Worm (Caenorhabditis elegans) whole organism, L1 larva: ENCODE data around the gene T05H10.8.

Experiments used
- C04F5.9 ChIP-seq: sonication (generic microtip); optimal IDR thresholded peaks from 2 replicates; lab custom pipeline; 2016; ENCODE audit warnings: missing genetic modification characterization, missing compliant biosample characterization
- aly-2 ChIP-seq: fragments of 150-350 bp; optimal IDR thresholded peaks from 2 replicates; lab custom pipeline; 2014; ENCODE audit warnings: missing biosample characterization, missing genetic modification characterization
- ama-1 ChIP-seq: fragments of 150-350 bp; optimal IDR thresholded peaks from 2 replicates; lab custom pipeline; 2014
- blmp-1 ChIP-seq: fragments of 150-350 bp; optimal IDR thresholded peaks from 2 replicates; lab custom pipeline; 2014; ENCODE audit warnings: missing biosample characterization, missing genetic modification characterization
- ceh-63 ChIP-seq: fragments of 200-800 bp; sonication (Bioruptor generic); optimal IDR thresholded peaks from 2 replicates; lab custom pipeline; 2018; ENCODE audit warnings: mild to moderate bottlenecking, missing genetic modification characterization, missing compliant biosample characterization
- ceh-88 ChIP-seq: fragments of 200-800 bp; sonication (Bioruptor generic); IDR thresholded peaks from 2 replicates; pipeline ENCODE4 v1.3.6; 2022; ENCODE audit warnings: missing genetic modification characterization, missing compliant biosample characterization
- ceh-90 ChIP-seq: sonication (generic microtip); optimal IDR thresholded peaks from 2 replicates; lab custom pipeline; 2016; ENCODE audit warnings: missing genetic modification characterization, missing compliant biosample characterization
- ces-1 ChIP-seq: fragments of 150-350 bp; optimal IDR thresholded peaks from 2 replicates; lab custom pipeline; 2014; ENCODE audit warnings: missing biosample characterization, missing genetic modification reagents, missing genetic modification characterization
- dpl-1 ChIP-seq, 3 experiments: fragments of 150-350 bp in 2 of 3; sonication (generic microtip) in 1 of 3; optimal IDR thresholded peaks; 2 replicates each; lab custom pipeline; 2014 to 2017; ENCODE audit warnings: missing biosample characterization in 3 of 3, missing genetic modification characterization in 3 of 3, missing genetic modification reagents in 3 of 3
- efl-1 ChIP-seq, 4 experiments: fragments of 150-350 bp; optimal IDR thresholded peaks in 3 of 4; peaks in 1 of 4; 1 replicate in 1 of 4; 2 replicates in 3 of 4; lab custom pipeline; 2014; ENCODE audit warnings: missing biosample characterization in 2 of 4, missing genetic modification characterization in 2 of 4, missing genetic modification reagents in 2 of 4
- efl-3 ChIP-seq: fragments of 200-800 bp; sonication (Bioruptor generic); optimal IDR thresholded peaks from 2 replicates; lab custom pipeline; 2018; ENCODE audit warnings: mild to moderate bottlenecking, missing genetic modification characterization, missing compliant biosample characterization
- egl-13 ChIP-seq: sonication (generic microtip); optimal IDR thresholded peaks from 2 replicates; lab custom pipeline; 2016; ENCODE audit warnings: missing genotype, missing genetic modification reagents, missing genetic modification characterization, missing compliant biosample characterization
- egl-27 ChIP-seq, 2 experiments: fragments of 150-350 bp in 1 of 2; sonication (generic microtip); optimal IDR thresholded peaks; 3 replicates each; lab custom pipeline; 2017 to 2018; ENCODE audit warnings: missing biosample characterization in 2 of 2, missing genetic modification characterization in 2 of 2, missing genetic modification reagents in 2 of 2
- elt-2 ChIP-seq: sonication (generic microtip); optimal IDR thresholded peaks from 2 replicates; lab custom pipeline; 2016; ENCODE audit warnings: missing genetic modification characterization, mild to moderate bottlenecking, inconsistent platforms, missing compliant biosample characterization, missing genetic modification reagents
- elt-3 ChIP-seq, 6 experiments: fragments of 150-350 bp in 1 of 6; sonication (generic microtip); optimal IDR thresholded peaks; 2 replicates each; lab custom pipeline; 2017 to 2018; ENCODE audit warnings: missing biosample characterization in 6 of 6, missing genetic modification characterization in 6 of 6, inconsistent platforms in 1 of 6
- fkh-8 ChIP-seq: sonication (generic microtip); optimal IDR thresholded peaks from 2 replicates; lab custom pipeline; 2016; ENCODE audit warnings: mild to moderate bottlenecking, missing genetic modification characterization, missing compliant biosample characterization
- fos-1 ChIP-seq: fragments of 150-350 bp; optimal IDR thresholded peaks from 2 replicates; lab custom pipeline; 2014; ENCODE audit warnings: missing biosample characterization, missing genetic modification characterization
- hlh-4 ChIP-seq: sonication (generic microtip); optimal IDR thresholded peaks from 2 replicates; lab custom pipeline; 2016; ENCODE audit warnings: mild to moderate bottlenecking, missing genetic modification characterization, missing compliant biosample characterization
- irx-1 ChIP-seq: sonication (generic microtip); optimal IDR thresholded peaks from 2 replicates; lab custom pipeline; 2016; ENCODE audit warnings: missing genetic modification characterization, missing compliant biosample characterization
- lin-13 ChIP-seq: fragments of 150-350 bp; optimal IDR thresholded peaks from 2 replicates; lab custom pipeline; 2014; ENCODE audit warnings: missing biosample characterization, missing genetic modification reagents, missing genetic modification characterization
- lin-14 ChIP-seq: fragments of 200-800 bp; sonication (Bioruptor generic); optimal IDR thresholded peaks from 2 replicates; lab custom pipeline; 2018; ENCODE audit warnings: mild to moderate bottlenecking, missing genetic modification characterization, moderate library complexity, missing compliant biosample characterization
- lin-35 ChIP-seq, 2 experiments: fragments of 150-350 bp; optimal IDR thresholded peaks; 2 replicates each; lab custom pipeline; 2014; ENCODE audit warnings: missing biosample characterization in 2 of 2, missing genetic modification characterization in 2 of 2, missing genetic modification reagents in 2 of 2
- lsy-2 ChIP-seq, 2 experiments: fragments of 150-350 bp; optimal IDR thresholded peaks; 2 replicates each; lab custom pipeline; 2014; ENCODE audit warnings: missing biosample characterization in 2 of 2, missing genetic modification characterization in 2 of 2
- mab-9 ChIP-seq: fragments of 200-800 bp; sonication (Bioruptor generic); IDR thresholded peaks from 2 replicates; pipeline ENCODE4 v1.3.6; 2022; ENCODE audit warnings: missing genetic modification reagents, missing genetic modification characterization, missing compliant biosample characterization
- mdl-1 ChIP-seq, 2 experiments: fragments of 150-350 bp; optimal IDR thresholded peaks; 2 replicates each; lab custom pipeline; 2014 to 2017; ENCODE audit warnings: missing biosample characterization in 2 of 2, missing genetic modification characterization in 2 of 2, inconsistent platforms in 1 of 2
- mep-1 ChIP-seq: fragments of 150-350 bp; optimal IDR thresholded peaks from 2 replicates; lab custom pipeline; 2014; ENCODE audit warnings: missing biosample characterization, missing genetic modification characterization
- nhr-20 ChIP-seq: sonication (generic microtip); optimal IDR thresholded peaks from 2 replicates; lab custom pipeline; 2016; ENCODE audit warnings: mild to moderate bottlenecking, missing genetic modification characterization, missing compliant biosample characterization
- nhr-28 ChIP-seq: fragments of 150-350 bp; optimal IDR thresholded peaks from 2 replicates; lab custom pipeline; 2014; ENCODE audit warnings: missing biosample characterization, missing genetic modification characterization
- nhr-47 ChIP-seq: sonication (generic microtip); optimal IDR thresholded peaks from 2 replicates; lab custom pipeline; 2016; ENCODE audit warnings: mild to moderate bottlenecking, missing genetic modification characterization, moderate library complexity, missing compliant biosample characterization
- nhr-77 ChIP-seq: fragments of 150-350 bp; optimal IDR thresholded peaks from 2 replicates; lab custom pipeline; 2014; ENCODE audit warnings: missing biosample characterization, missing genetic modification characterization
- nhr-90 ChIP-seq: sonication (generic microtip); optimal IDR thresholded peaks from 2 replicates; lab custom pipeline; 2016; ENCODE audit warnings: mild to moderate bottlenecking, missing genetic modification characterization, missing compliant biosample characterization; ENCODE audit not compliant: poor library complexity
- pax-3 ChIP-seq: fragments of 200-800 bp; sonication (Bioruptor generic); optimal IDR thresholded peaks from 2 replicates; lab custom pipeline; 2018; ENCODE audit warnings: mild to moderate bottlenecking, missing genetic modification characterization, moderate library complexity, missing compliant biosample characterization
- pqm-1 ChIP-seq: sonication (generic microtip); optimal IDR thresholded peaks from 3 replicates; lab custom pipeline; 2017; ENCODE audit warnings: missing biosample characterization, missing genetic modification characterization
- rnt-1 ChIP-seq: sonication (generic microtip); optimal IDR thresholded peaks from 2 replicates; lab custom pipeline; 2016; ENCODE audit warnings: mild to moderate bottlenecking, missing genetic modification characterization, moderate library complexity, missing compliant biosample characterization
- skn-1 ChIP-seq: fragments of 150-350 bp; optimal IDR thresholded peaks from 2 replicates; lab custom pipeline; 2014; ENCODE audit warnings: missing biosample characterization, missing genetic modification characterization
- snpc-4 ChIP-seq: fragments of 150-350 bp; optimal IDR thresholded peaks from 2 replicates; lab custom pipeline; 2014; ENCODE audit warnings: missing biosample characterization, missing genetic modification characterization
- snu-23 ChIP-seq: sonication (generic microtip); optimal IDR thresholded peaks from 2 replicates; lab custom pipeline; 2016; ENCODE audit warnings: missing genetic modification characterization, missing compliant biosample characterization
- sox-4 ChIP-seq: sonication (generic microtip); optimal IDR thresholded peaks from 2 replicates; lab custom pipeline; 2016; ENCODE audit warnings: missing genetic modification characterization, missing compliant biosample characterization
- sptf-1 ChIP-seq: fragments of 150-350 bp; optimal IDR thresholded peaks from 2 replicates; lab custom pipeline; 2014; ENCODE audit warnings: missing biosample characterization, missing genetic modification characterization
- sup-37 ChIP-seq: fragments of 200-800 bp; sonication (Bioruptor generic); optimal IDR thresholded peaks from 2 replicates; lab custom pipeline; 2018; ENCODE audit warnings: mild to moderate bottlenecking, missing genetic modification characterization, missing compliant biosample characterization
- swsn-7 ChIP-seq: sonication (generic microtip); optimal IDR thresholded peaks from 2 replicates; lab custom pipeline; 2016; ENCODE audit warnings: missing genetic modification characterization, missing compliant biosample characterization
- tlp-1 ChIP-seq: fragments of 150-350 bp; optimal IDR thresholded peaks from 2 replicates; lab custom pipeline; 2014; ENCODE audit warnings: missing biosample characterization, missing genetic modification characterization
- unc-130 ChIP-seq: fragments of 150-350 bp; optimal IDR thresholded peaks from 2 replicates; lab custom pipeline; 2017; ENCODE audit warnings: missing biosample characterization, missing genetic modification characterization, inconsistent platforms
- unc-62 ChIP-seq: fragments of 150-350 bp; optimal IDR thresholded peaks from 2 replicates; lab custom pipeline; 2014; ENCODE audit warnings: missing biosample characterization, missing genetic modification reagents, missing genetic modification characterization
- unc-86 ChIP-seq: sonication (generic microtip); optimal IDR thresholded peaks from 2 replicates; lab custom pipeline; 2016; ENCODE audit warnings: missing genetic modification characterization, missing compliant biosample characterization
- vab-15 ChIP-seq: sonication (generic microtip); optimal IDR thresholded peaks from 2 replicates; lab custom pipeline; 2017; ENCODE audit warnings: missing genotype, mild to moderate bottlenecking, missing genetic modification characterization, missing compliant biosample characterization
- xbp-1 ChIP-seq: sonication (generic microtip); optimal IDR thresholded peaks from 2 replicates; lab custom pipeline; 2016; ENCODE audit warnings: missing genetic modification characterization, missing compliant biosample characterization
- zip-4 ChIP-seq: fragments of 200-800 bp; sonication (Bioruptor generic); optimal IDR thresholded peaks from 2 replicates; lab custom pipeline; 2018; ENCODE audit warnings: mild to moderate bottlenecking, missing genetic modification characterization, moderate library complexity, missing compliant biosample characterization
- ztf-11 ChIP-seq, 2 experiments: sonication (generic microtip); optimal IDR thresholded peaks; 2 replicates each; lab custom pipeline; 2016 to 2017; ENCODE audit warnings: missing genetic modification characterization in 2 of 2, missing biosample characterization in 1 of 2, missing compliant biosample characterization in 1 of 2
- ztf-4 ChIP-seq: fragments of 150-350 bp; optimal IDR thresholded peaks from 2 replicates; lab custom pipeline; 2014; ENCODE audit warnings: missing biosample characterization, missing genetic modification characterization

T05H10.8 gene

ce11 chrII:8037863-8038262 is 21.0 kb upstream of the T05H10.8 start, which contains the start of gene C08B11.9:
TSS of gene C08B11.9 (minus strand) at chrII:8038169.
- TF ChIP-seq vab-15 (tag; lab: Kevin White, UChicago): no peak
- TF ChIP-seq dpl-1 (GFP tag; optimal IDR thresholded peaks at IDR 0.05; lab: Kevin White, UChicago): no peak
- no peak for TF ChIP-seq sox-4
- TF ChIP-seq skn-1: no peak
- TF ChIP-seq elt-3 (tag; optimal IDR thresholded peaks at IDR 0.05; lab: Kevin White, UChicago): no peak
- TF ChIP-seq ces-1: no peak
- TF ChIP-seq nhr-77: no peak
- TF ChIP-seq ceh-63 (GFP tag; lab: Kevin White, UChicago): no peak

DNA sequence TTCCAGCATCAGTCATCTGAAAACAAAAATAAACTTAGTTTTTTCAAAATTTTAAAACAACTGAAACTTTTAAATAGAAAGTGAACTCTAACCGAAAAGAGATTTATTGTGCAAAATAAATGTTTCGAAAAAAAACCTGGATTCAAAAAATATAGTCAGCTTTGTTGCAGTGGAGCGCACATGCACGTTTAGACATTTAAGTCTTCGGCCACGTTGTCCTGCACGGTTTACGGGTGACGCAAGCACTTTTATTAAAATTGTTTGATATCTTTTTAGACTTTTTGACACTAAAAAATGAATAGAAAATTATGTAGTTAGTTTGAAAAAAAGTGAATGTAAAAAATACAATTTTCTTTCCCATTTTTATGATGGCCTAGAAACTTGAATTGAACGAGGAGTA is 19.5 kb upstream of the T05H10.8 start, which contains the start of the genes ubh-4 and algn-6:
Gene ubh-4 (minus strand): TSS at position 182 of the 400 bp plus-strand sequence.
Gene algn-6 (plus strand): TSS at position 387 of the 400 bp plus-strand sequence.
- TF ChIP-seq tlp-1: no peak
- TF ChIP-seq swsn-7: peak; percentile 46
- TF ChIP-seq pax-3 (tag; lab: Kevin White, UChicago): peak; percentile 65
- no peak for TF ChIP-seq elt-2 (tag; lab: Kevin White, UChicago)
- TF ChIP-seq fos-1 (tag; lab: Kevin White, UChicago): no peak
- TF ChIP-seq nhr-77: peak; percentile 38
- no peak for TF ChIP-seq C04F5.9 (tag; lab: Kevin White, UChicago)
- no peak for TF ChIP-seq nhr-28
- peak; percentile 81 to 96 for TF ChIP-seq lsy-2 (tag; optimal IDR thresholded peaks at IDR 0.05; lab: Kevin White, UChicago)
- TF ChIP-seq nhr-90 (tag; lab: Kevin White, UChicago): peak; percentile 53
- TF ChIP-seq ceh-88 (GFP tag; lab: Robert Waterston, UW): no peak
- peak; percentile 69 for TF ChIP-seq snu-23 (GFP tag; lab: Kevin White, UChicago)
- no peak for TF ChIP-seq sup-37 (GFP tag; lab: Kevin White, UChicago)
- peak; percentile 23 for TF ChIP-seq unc-86
- TF ChIP-seq snpc-4 (tag; lab: Kevin White, UChicago): peak; percentile 8
- peak; percentile 66 for TF ChIP-seq ceh-90 (tag; lab: Kevin White, UChicago)
- TF ChIP-seq egl-13 (tag; lab: Kevin White, UChicago): peak; percentile 13
- TF ChIP-seq fkh-8 (tag; lab: Kevin White, UChicago): peak; percentile 49
- no peak for TF ChIP-seq sox-4
- TF ChIP-seq mep-1 (tag; lab: Kevin White, UChicago): peak; percentile 78
- TF ChIP-seq egl-27 (tag; optimal IDR thresholded peaks at IDR 0.05; lab: Kevin White, UChicago): no peak
- TF ChIP-seq lin-14: peak; percentile 76
- peak in 1 of 2 experiments; percentile 17 for TF ChIP-seq mdl-1 (tag; optimal IDR thresholded peaks at IDR 0.05; lab: Kevin White, UChicago)
- peak in 1 of 6 experiments; percentile 49 for TF ChIP-seq elt-3 (tag; optimal IDR thresholded peaks at IDR 0.05; lab: Kevin White, UChicago)
- no peak for TF ChIP-seq unc-62 (GFP tag; lab: Kevin White, UChicago)
- TF ChIP-seq vab-15 (tag; lab: Kevin White, UChicago): peak; percentile 6
- peak; percentile 70 for TF ChIP-seq nhr-47 (tag; lab: Kevin White, UChicago)
- no peak for TF ChIP-seq zip-4
- peak in 1 of 2 experiments; percentile 43 for TF ChIP-seq ztf-11 (tag; optimal IDR thresholded peaks at IDR 0.05; lab: Kevin White, UChicago)
- no peak for TF ChIP-seq efl-3 (GFP tag; lab: Kevin White, UChicago)
- peak; percentile 34 for TF ChIP-seq unc-130 (tag; lab: Kevin White, UChicago)
- TF ChIP-seq aly-2 (tag; lab: Kevin White, UChicago): no peak
- TF ChIP-seq sptf-1 (tag; lab: Kevin White, UChicago): no peak
- TF ChIP-seq ztf-4 (tag; lab: Kevin White, UChicago): no peak
- no peak for TF ChIP-seq hlh-4
- peak; percentile 44 for TF ChIP-seq irx-1 (tag; lab: Kevin White, UChicago)
- TF ChIP-seq lin-35 (GFP tag; optimal IDR thresholded peaks at IDR 0.05; lab: Kevin White, UChicago): peak; percentile 62 to 80
- TF ChIP-seq lin-13 (GFP tag; lab: Kevin White, UChicago): no peak
- peak; percentile 31 for TF ChIP-seq skn-1
- TF ChIP-seq efl-1 (optimal IDR thresholded peaks at IDR 0.05; lab: Kevin White, UChicago): peak; percentile 67
- peak; percentile 63 to 96 for TF ChIP-seq efl-1 (GFP tag; optimal IDR thresholded peaks at IDR 0.05 in 1 of 2; lab: Kevin White, UChicago)
- peak; percentile 72 for TF ChIP-seq nhr-20 (tag; lab: Kevin White, UChicago)
- TF ChIP-seq blmp-1: peak; percentile 16
- peak; percentile 74 for TF ChIP-seq rnt-1
- TF ChIP-seq xbp-1 (tag; lab: Kevin White, UChicago): peak; percentile 63
- no peak for TF ChIP-seq pqm-1 (tag; lab: Kevin White, UChicago)
- TF ChIP-seq mab-9 (GFP tag; lab: Robert Waterston, UW): no peak
- no peak for TF ChIP-seq ama-1 (lab: Kevin White, UChicago)
